Worm (Caenorhabditis elegans) whole organism, L4 larva: ENCODE measurements around the gene srh-265.

ENCODE experiments used
- F44E2.7 ChIP-seq: fragments of 200-800 bp; sonication (Bioruptor generic); IDR thresholded peaks from 2 replicates; pipeline ENCODE4 v2.1.2; 2022; ENCODE audit warnings: missing genetic modification characterization, missing compliant biosample characterization
- R02D3.7 ChIP-seq: fragments of 150-350 bp; sonication (generic microtip); optimal IDR thresholded peaks from 3 replicates; lab custom pipeline; 2014; ENCODE audit warnings: missing biosample characterization, missing genetic modification characterization
- Y75B8A.6 ChIP-seq: fragments of 200-800 bp; sonication (Bioruptor generic); IDR thresholded peaks from 2 replicates; pipeline ENCODE4 v1.3.6; 2022; ENCODE audit warnings: missing genetic modification reagents, missing genetic modification characterization, missing compliant biosample characterization
- ama-1 ChIP-seq: fragments of 150-350 bp; optimal IDR thresholded peaks from 2 replicates; lab custom pipeline; 2014; ENCODE audit warnings: inconsistent platforms, mixed read lengths
- ceh-20 ChIP-seq: fragments of 200-800 bp; sonication (Bioruptor generic); IDR thresholded peaks from 2 replicates; pipeline ENCODE4 v1.3.6; 2022; ENCODE audit warnings: missing genetic modification reagents, missing genetic modification characterization, missing compliant biosample characterization
- hlh-11 ChIP-seq: fragments of 200-800 bp; sonication (Bioruptor generic); optimal IDR thresholded peaks from 2 replicates; lab custom pipeline; 2018; ENCODE audit warnings: mild to moderate bottlenecking, missing genetic modification characterization, missing compliant biosample characterization
- lin-13 ChIP-seq: fragments of 150-350 bp; optimal IDR thresholded peaks from 2 replicates; lab custom pipeline; 2014; ENCODE audit warnings: missing biosample characterization, missing genetic modification reagents, missing genetic modification characterization
- lin-39 ChIP-seq: fragments of 150-350 bp; optimal IDR thresholded peaks from 2 replicates; lab custom pipeline; 2014; ENCODE audit warnings: missing biosample characterization, missing genetic modification reagents, missing genetic modification characterization
- nhr-102 ChIP-seq: sonication (generic microtip); optimal IDR thresholded peaks from 2 replicates; lab custom pipeline; 2016; ENCODE audit warnings: mild to moderate bottlenecking, missing genetic modification characterization, moderate library complexity, missing compliant biosample characterization
- nhr-25 ChIP-seq: sonication (generic microtip); optimal IDR thresholded peaks from 2 replicates; lab custom pipeline; 2017; ENCODE audit warnings: missing genetic modification characterization, mild to moderate bottlenecking, missing compliant biosample characterization, antibody characterized with exemption, moderate library complexity, borderline replicate concordance; ENCODE audit not compliant: insufficient read depth
- nhr-76 ChIP-seq: fragments of 150-350 bp; optimal IDR thresholded peaks from 2 replicates; lab custom pipeline; 2014; ENCODE audit warnings: missing biosample characterization, missing genetic modification characterization
- snpc-4 ChIP-seq: fragments of 150-350 bp; optimal IDR thresholded peaks from 2 replicates; lab custom pipeline; 2014; ENCODE audit warnings: missing biosample characterization, missing genetic modification characterization
- unc-39 ChIP-seq: sonication (generic microtip); optimal IDR thresholded peaks from 2 replicates; lab custom pipeline; 2017; ENCODE audit warnings: missing biosample characterization, missing genetic modification characterization

DNA sequence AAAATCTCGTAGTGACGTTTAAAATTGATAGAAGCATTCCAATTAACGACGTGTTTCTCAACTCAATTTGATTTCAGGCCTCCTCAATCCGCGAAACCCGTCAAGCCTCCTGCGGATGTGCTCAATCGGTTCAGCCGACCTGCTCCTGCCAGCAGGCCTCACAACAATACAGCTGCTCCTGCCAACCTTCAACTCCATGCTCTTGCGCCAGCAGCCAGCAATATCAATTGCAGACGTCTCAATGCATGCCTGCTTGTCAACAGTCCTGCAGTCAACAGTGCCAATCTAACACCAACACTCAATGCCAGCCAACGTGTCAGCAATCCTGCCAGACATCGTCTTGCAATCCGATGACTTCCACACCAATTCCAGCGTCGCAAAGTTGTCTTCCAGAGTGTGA, 50.0 kb downstream of the srh-265 start:
- TF ChIP-seq nhr-76 (tag; lab: Kevin White, UChicago) (no peak), unc-39 (tag; lab: Kevin White, UChicago) (no peak), hlh-11 (tag; lab: Kevin White, UChicago) (no peak), nhr-102 (tag; lab: Kevin White, UChicago) (no peak), Y75B8A.6 (GFP tag; lab: Robert Waterston, UW) (no peak), lin-39 (tag; lab: Kevin White, UChicago) (no peak), F44E2.7 (no peak), snpc-4 (tag; lab: Kevin White, UChicago) (no peak), ceh-20 (GFP tag; lab: Robert Waterston, UW) (no peak), ama-1 (lab: Kevin White, UChicago) (no peak), lin-13 (GFP tag; lab: Kevin White, UChicago) (no peak), R02D3.7 (no peak), nhr-25 (tag; lab: Kevin White, UChicago) (no peak)
